4 fruit fly cellular contexts compared by ENCODE assay signal in genomic region chr3R:26945233-26945632, dm6.
TF ChIP-seq lines count a peak whose summit lies in the region.

TSS of gene CG14252 (plus strand) at chr3R:26945534.

- no peak for TF ChIP-seq CTCF in whole organism, embryonic (GFP tag; optimal IDR thresholded peaks at IDR 0.05; lab: Kevin White, UChicago)

TF ChIP-seq in whole organism, adult, 20 proteins besides CTCF, POLR2A, EP300 and RAD21:
- TF ChIP-seq cic (GFP tag; optimal IDR thresholded peaks at IDR 0.05; lab: Kevin White, UChicago) (peak; percentile 16), bab1 (GFP tag; optimal IDR thresholded peaks at IDR 0.05; lab: Kevin White, UChicago) (peak; percentile 64), CG14711 (tag; optimal IDR thresholded peaks at IDR 0.05; lab: Kevin White, UChicago) (peak; percentile 98), CG1620 (GFP tag; optimal IDR thresholded peaks at IDR 0.05; lab: Kevin White, UChicago) (no peak), kay (GFP tag; lab: Kevin White, UChicago; ENCODE audit: borderline replicate concordance) (peak; percentile 84), CG7101 (tag; optimal IDR thresholded peaks at IDR 0.05; lab: Kevin White, UChicago) (peak; percentile 18), tj (GFP tag; optimal IDR thresholded peaks at IDR 0.05; lab: Kevin White, UChicago) (no peak), Clk (GFP tag; optimal IDR thresholded peaks at IDR 0.05; lab: Kevin White, UChicago) (no peak)

TF ChIP-seq in whole organism, embryonic, 481 proteins besides CTCF, POLR2A, EP300 and RAD21 (continues in another document):
- TF ChIP-seq CG9797 (GFP tag; optimal IDR thresholded peaks at IDR 0.05; lab: Kevin White, UChicago) (peak; percentile 82), CG32767 (GFP tag; IDR thresholded peaks at IDR 0.05; lab: Robert Waterston, UW) (no peak), CG2712 (tag; optimal IDR thresholded peaks at IDR 0.05; lab: Kevin White, UChicago) (peak; percentile 57), chn (GFP tag; optimal IDR thresholded peaks at IDR 0.05; lab: Kevin White, UChicago) (no peak), dmrt99B (tag; optimal IDR thresholded peaks at IDR 0.05; lab: Kevin White, UChicago) (no peak), CG13624 (GFP tag; optimal IDR thresholded peaks at IDR 0.05; lab: Kevin White, UChicago) (peak; percentile 16), B-H2 (GFP tag; optimal IDR thresholded peaks at IDR 0.05; lab: Kevin White, UChicago) (peak; percentile 52), CG13287 (GFP tag; IDR thresholded peaks at IDR 0.05; lab: Robert Waterston, UW; ENCODE audit: partially characterized antibody) (peak; percentile 31; the same call in 1 of the 2 replicates), chm (GFP tag; IDR thresholded peaks at IDR 0.05; lab: Robert Waterston, UW) (no peak), CG34376 (GFP tag; optimal IDR thresholded peaks at IDR 0.05; lab: Kevin White, UChicago) (peak; percentile 29), CG12391 (tag; optimal IDR thresholded peaks at IDR 0.05; lab: Kevin White, UChicago) (peak; percentile 41), CG14710 (tag; optimal IDR thresholded peaks at IDR 0.05; lab: Kevin White, UChicago) (peak; percentile 75), ind (GFP tag; optimal IDR thresholded peaks at IDR 0.05; lab: Kevin White, UChicago) (no peak), CG9876 (GFP tag; optimal IDR thresholded peaks at IDR 0.05; lab: Kevin White, UChicago) (no peak), Fer1 (GFP tag; optimal IDR thresholded peaks at IDR 0.05; lab: Kevin White, UChicago) (peak; percentile 43), HmgZ (tag; optimal IDR thresholded peaks at IDR 0.05; lab: Kevin White, UChicago) (peak; percentile 48), CG14667 (GFP tag; IDR thresholded peaks at IDR 0.05; lab: Robert Waterston, UW) (no peak), CG17829 (tag; optimal IDR thresholded peaks at IDR 0.05; lab: Kevin White, UChicago) (peak; percentile 61), tap (tag; optimal IDR thresholded peaks at IDR 0.05; lab: Kevin White, UChicago) (peak; percentile 1), ssp (GFP tag; IDR thresholded peaks at IDR 0.05; lab: Robert Waterston, UW) (0 out of 2 replicates have a peak, but pooled peaks have one; percentile 6), zen (tag; optimal IDR thresholded peaks at IDR 0.05; lab: Kevin White, UChicago) (peak; percentile 47), vvl (GFP tag; IDR thresholded peaks at IDR 0.05; lab: Robert Waterston, UW) (peak; percentile 89), pfk (GFP tag; optimal IDR thresholded peaks at IDR 0.05; lab: Kevin White, UChicago) (no peak), mirr (GFP tag; optimal IDR thresholded peaks at IDR 0.05; lab: Kevin White, UChicago) (no peak), Dek (tag; optimal IDR thresholded peaks at IDR 0.05; lab: Kevin White, UChicago) (peak; percentile 11), pzg (GFP tag; optimal IDR thresholded peaks at IDR 0.05; lab: Kevin White, UChicago) (peak; percentile 97), CG8281 (tag; optimal IDR thresholded peaks at IDR 0.05; lab: Kevin White, UChicago) (no peak), Spps (tag; optimal IDR thresholded peaks at IDR 0.05; lab: Kevin White, UChicago) (peak; percentile 22)

TF ChIP-seq in whole organism, prepupa, 60 proteins besides CTCF, POLR2A, EP300 and RAD21:
- TF ChIP-seq Eip78C (GFP tag; lab: Kevin White, UChicago) (peak; percentile 70), Lpt (GFP tag; optimal IDR thresholded peaks at IDR 0.05; lab: Kevin White, UChicago) (no peak), esn (GFP tag; optimal IDR thresholded peaks at IDR 0.05; lab: Kevin White, UChicago) (peak; percentile 3), fkh (GFP tag; optimal IDR thresholded peaks at IDR 0.05; lab: Kevin White, UChicago) (peak; percentile 96), topi (GFP tag; optimal IDR thresholded peaks at IDR 0.05; lab: Kevin White, UChicago) (peak; percentile 4), eg (GFP tag; IDR thresholded peaks at IDR 0.05; lab: Robert Waterston, UW) (no peak), Sox14 (GFP tag; optimal IDR thresholded peaks at IDR 0.05; lab: Kevin White, UChicago) (peak; percentile 3)

TF ChIP-seq in whole organism, wandering third instar larva, 38 proteins besides CTCF, POLR2A, EP300 and RAD21:
- TF ChIP-seq jim (GFP tag; optimal IDR thresholded peaks at IDR 0.05; lab: Kevin White, UChicago), result no peak
- TF ChIP-seq Hnf4 (GFP tag; optimal IDR thresholded peaks at IDR 0.05; lab: Kevin White, UChicago), result peak; percentile 26
- TF ChIP-seq Jra (GFP tag; optimal IDR thresholded peaks at IDR 0.05; lab: Kevin White, UChicago), result no peak
- TF ChIP-seq tai (GFP tag; optimal IDR thresholded peaks at IDR 0.05; lab: Kevin White, UChicago), result no peak
- no peak for TF ChIP-seq Abd-B (GFP tag; optimal IDR thresholded peaks at IDR 0.05; lab: Kevin White, UChicago)
- TF ChIP-seq Hr83 (GFP tag; optimal IDR thresholded peaks at IDR 0.05; lab: Kevin White, UChicago; ENCODE audit: poor library complexity, severe bottlenecking), result peak; percentile 36
- no peak for TF ChIP-seq woc (GFP tag; optimal IDR thresholded peaks at IDR 0.05; lab: Kevin White, UChicago)
- no peak for TF ChIP-seq ey (GFP tag; optimal IDR thresholded peaks at IDR 0.05; lab: Kevin White, UChicago)
- TF ChIP-seq CG9705 (GFP tag; optimal IDR thresholded peaks at IDR 0.05; lab: Kevin White, UChicago), result no peak
- no peak for TF ChIP-seq Rel (GFP tag; optimal IDR thresholded peaks at IDR 0.05; lab: Kevin White, UChicago)
- peak; percentile 34 for TF ChIP-seq Rel (tag; optimal IDR thresholded peaks at IDR 0.05; lab: Kevin White, UChicago)
